Fruit fly (Drosophila melanogaster): ENCODE data around the gene mesh.

mesh gene

dm6 chr3R:31218997-31219992 is 23.7 kb upstream of the mesh start, which contains the start of gene ATPsynC (continued):
- TF ChIP-seq bigmax (GFP tag; optimal IDR thresholded peaks at IDR 0.05) (peak; percentile 85), Bteb2 (GFP tag; optimal IDR thresholded peaks at IDR 0.05) (no peak), Aef1 (GFP tag; IDR thresholded peaks at IDR 0.05) (no peak), Pdp1 (GFP tag; optimal IDR thresholded peaks at IDR 0.05) (peak in 1 of 2 experiments; percentile 98), kni (GFP tag; optimal IDR thresholded peaks at IDR 0.05) (peak; percentile 64), CG4854 (GFP tag; optimal IDR thresholded peaks at IDR 0.05) (peak; percentile 5), CG34376 (GFP tag; optimal IDR thresholded peaks at IDR 0.05) (peak; percentile 82), yki (optimal IDR thresholded peaks at IDR 0.05) (peak; percentile 15), CG3281 (GFP tag; optimal IDR thresholded peaks at IDR 0.05) (peak; percentile 57), dati (GFP tag; IDR thresholded peaks at IDR 0.05) (no peak), schlank (tag; optimal IDR thresholded peaks at IDR 0.05) (peak; percentile 20), CG5245 (GFP tag; optimal IDR thresholded peaks at IDR 0.05) (no peak), CG31388 (GFP tag; optimal IDR thresholded peaks at IDR 0.05) (no peak), NFAT (GFP tag; IDR thresholded peaks at IDR 0.05) (no peak), CG9797 (GFP tag; optimal IDR thresholded peaks at IDR 0.05) (peak; percentile 100), CG2712 (tag; optimal IDR thresholded peaks at IDR 0.05) (peak; percentile 52), Sox102F (GFP tag; optimal IDR thresholded peaks at IDR 0.05) (no peak), CG4424 (GFP tag; optimal IDR thresholded peaks at IDR 0.05) (no peak), scrt (GFP tag; optimal IDR thresholded peaks at IDR 0.05) (peak; percentile 24), p53 (GFP tag; optimal IDR thresholded peaks at IDR 0.05) (peak; percentile 67), zen2 (GFP tag; IDR thresholded peaks at IDR 0.05; ENCODE audit: partially characterized antibody) (no peak), Chrac-16 (GFP tag; optimal IDR thresholded peaks at IDR 0.05) (no peak), CG32767 (GFP tag; IDR thresholded peaks at IDR 0.05) (no peak), Nf-YC (tag; optimal IDR thresholded peaks at IDR 0.05) (peak; percentile 39), CG7928 (GFP tag; optimal IDR thresholded peaks at IDR 0.05) (peak; percentile 70), seq (GFP tag; IDR thresholded peaks at IDR 0.05) (no peak), Dref (GFP tag; IDR thresholded peaks at IDR 0.05) (no peak), disco-r (GFP tag; optimal IDR thresholded peaks at IDR 0.05) (peak; percentile 31), CG7839 (tag; optimal IDR thresholded peaks at IDR 0.05) (no peak), pros (GFP tag; optimal IDR thresholded peaks at IDR 0.05) (peak; percentile 8), HLH54F (GFP tag; optimal IDR thresholded peaks at IDR 0.05) (peak; percentile 16), ranshi (GFP tag; IDR thresholded peaks at IDR 0.05) (no peak), CG42726 (GFP tag; IDR thresholded peaks at IDR 0.05; ENCODE audit: partially characterized antibody) (no peak), CG12155 (GFP tag; optimal IDR thresholded peaks at IDR 0.05) (peak; percentile 48), CG10654 (GFP tag; optimal IDR thresholded peaks at IDR 0.05) (no peak), Lpt (GFP tag; optimal IDR thresholded peaks at IDR 0.05) (no peak), CG7745 (tag; optimal IDR thresholded peaks at IDR 0.05) (no peak), CG3065 (GFP tag; optimal IDR thresholded peaks at IDR 0.05) (peak; percentile 19), Stat92E (GFP tag; optimal IDR thresholded peaks at IDR 0.05) (peak in 2 of 3 experiments; percentile 75 to 81), CG18476 (GFP tag; optimal IDR thresholded peaks at IDR 0.05) (no peak), CG6654 (GFP tag; optimal IDR thresholded peaks at IDR 0.05) (no peak), Doc3 (GFP tag; IDR thresholded peaks at IDR 0.05; ENCODE audit: partially characterized antibody) (no peak), CG2199 (GFP tag; IDR thresholded peaks at IDR 0.05) (no peak), psq (GFP tag; optimal IDR thresholded peaks at IDR 0.05) (no peak), CG12659 (GFP tag; optimal IDR thresholded peaks at IDR 0.05) (peak; percentile 93), kay (GFP tag; optimal IDR thresholded peaks at IDR 0.05) (no peak), zen (tag; optimal IDR thresholded peaks at IDR 0.05) (peak; percentile 40), insv (GFP tag; optimal IDR thresholded peaks at IDR 0.05) (peak in 1 of 2 experiments; percentile 66), CG4282 (GFP tag; optimal IDR thresholded peaks at IDR 0.05) (no peak)
